Worm (Caenorhabditis elegans): ENCODE measurements around the gene F52G3.1.

ce11 chrX:16930333-16930621 lies 33.4 kb upstream of the F52G3.1 start:
- TF ChIP-seq Y95B8A.8 (GFP tag; IDR thresholded peaks at IDR 0.05) (no peak), Y53F4B.3 (GFP tag; IDR thresholded peaks at IDR 0.05) (no peak), ceh-79 (tag; optimal IDR thresholded peaks at IDR 0.05) (no peak), pha-4 (tag; optimal IDR thresholded peaks at IDR 0.05) (no peak), ceh-58 (GFP tag; IDR thresholded peaks at IDR 0.05) (no peak), nfya-1 (tag; optimal IDR thresholded peaks at IDR 0.05; ENCODE audit: borderline replicate concordance, insufficient read depth) (no peak)

Data from whole organism, young adult.